Worm (Caenorhabditis elegans) whole organism, young adult: ENCODE data around the gene Y76A2B.4.

Source experiments
- F39B2.1 ChIP-seq: fragments of 200-800 bp; sonication (Bioruptor generic); IDR thresholded peaks from 2 replicates; pipeline ENCODE4 v1.3.6; 2022; ENCODE audit warnings: missing genetic modification reagents, missing genetic modification characterization, missing compliant biosample characterization
- ama-1 ChIP-seq, 3 experiments: fragments of 150-350 bp in 1 of 3; sonication (generic microtip) in 2 of 3; optimal IDR thresholded peaks; 2 replicates each; lab custom pipeline; 2014 to 2018; ENCODE audit warnings: missing biosample characterization in 2 of 3, missing genetic modification characterization in 2 of 3, missing genetic modification reagents in 2 of 3
- dox-1 ChIP-seq: fragments of 200-800 bp; sonication (Bioruptor generic); IDR thresholded peaks from 2 replicates; pipeline ENCODE4 v1.3.6; 2022; ENCODE audit warnings: missing genetic modification reagents, missing genetic modification characterization, missing compliant biosample characterization
- egrh-3 ChIP-seq: fragments of 200-800 bp; sonication (Bioruptor generic); IDR thresholded peaks from 2 replicates; pipeline ENCODE4 v1.3.6; 2022; ENCODE audit warnings: missing genetic modification reagents, missing genetic modification characterization, missing compliant biosample characterization
- tlf-1 ChIP-seq: fragments of 200-800 bp; sonication (Bioruptor generic); optimal IDR thresholded peaks from 2 replicates; lab custom pipeline; 2018; ENCODE audit warnings: mild to moderate bottlenecking, missing genetic modification characterization, missing compliant biosample characterization

DNA sequence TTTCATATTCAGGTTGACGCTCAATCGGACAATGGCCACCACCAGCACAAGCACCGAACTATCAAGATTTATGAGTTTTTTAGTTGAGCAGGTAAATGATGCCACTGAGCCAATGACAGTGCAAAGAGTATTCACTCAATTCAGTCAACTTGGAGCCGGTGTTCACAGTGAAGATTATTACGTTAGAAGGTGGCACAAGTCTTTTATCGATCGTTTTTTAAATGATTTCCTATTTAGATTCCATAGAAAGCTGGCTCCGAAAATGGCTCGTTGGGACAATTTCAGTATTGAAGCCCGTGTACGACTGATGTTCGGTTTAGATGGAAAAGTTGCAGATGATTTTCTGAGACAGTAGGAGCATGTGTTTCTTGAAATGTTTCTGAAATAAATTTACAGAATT, 45.0 kb downstream of the Y76A2B.4 start, which contains the start of gene T28A8.5:
- TF ChIP-seq ama-1 (optimal IDR thresholded peaks at IDR 0.05; lab: Kevin White, UChicago) (no peak), ama-1 (GFP tag; optimal IDR thresholded peaks at IDR 0.05; lab: Kevin White, UChicago) (no peak), egrh-3 (GFP tag; lab: Robert Waterston, UW) (no peak), dox-1 (GFP tag; lab: Robert Waterston, UW) (no peak), F39B2.1 (GFP tag; lab: Robert Waterston, UW) (no peak), tlf-1 (GFP tag; lab: Kevin White, UChicago) (no peak)
